Worm (Caenorhabditis elegans): ENCODE results near the gene tsp-13.

- TF ChIP-seq pha-4 (tag; optimal IDR thresholded peaks at IDR 0.05) (no peak), ama-1 (optimal IDR thresholded peaks at IDR 0.05) (no peak), nhr-11 (tag; optimal IDR thresholded peaks at IDR 0.05) (no peak), fkh-6 (tag; optimal IDR thresholded peaks at IDR 0.05) (no peak), madf-2 (tag; optimal IDR thresholded peaks at IDR 0.05) (no peak), ztf-16 (tag; optimal IDR thresholded peaks at IDR 0.05) (no peak), elt-2 (tag; optimal IDR thresholded peaks at IDR 0.05) (no peak), rnt-1 (tag; optimal IDR thresholded peaks at IDR 0.05) (no peak), ref-2 (tag; optimal IDR thresholded peaks at IDR 0.05) (no peak)
These were observed 1.6 kb upstream of the tsp-13 start, which contains the start of gene Y39B6A.69 for ce11 chrV:19152328-19152727.

All from whole organism, late embryonic.